Worm (Caenorhabditis elegans) whole organism, midembryonic: ENCODE data around the gene F10G7.9.

Source experiments
- T22C8.4 ChIP-seq: fragments of 200-800 bp; sonication (Bioruptor generic); IDR thresholded peaks from 2 replicates; pipeline ENCODE4 v1.3.6; 2022; ENCODE audit warnings: missing genetic modification characterization, missing compliant biosample characterization
- cog-1 ChIP-seq: sonication (generic microtip); optimal IDR thresholded peaks from 2 replicates; lab custom pipeline; 2016; ENCODE audit warnings: missing genetic modification characterization, missing compliant biosample characterization
- flt-1 ChIP-seq: fragments of 200-800 bp; sonication (Bioruptor generic); IDR thresholded peaks from 2 replicates; pipeline ENCODE4 v1.3.6; 2022; ENCODE audit warnings: missing genetic modification characterization, missing compliant biosample characterization
- klf-2 ChIP-seq: fragments of 200-800 bp; sonication (Bioruptor generic); conservative IDR thresholded peaks from 2 replicates; pipeline ENCODE4 v1.3.6; 2022; ENCODE audit warnings: missing genetic modification reagents, missing genetic modification characterization, missing compliant biosample characterization
- med-1 ChIP-seq: sonication (generic microtip); optimal IDR thresholded peaks from 2 replicates; lab custom pipeline; 2017; ENCODE audit warnings: missing genetic modification characterization, mild to moderate bottlenecking, missing compliant biosample characterization, antibody characterized with exemption, missing genetic modification reagents; ENCODE audit not compliant: insufficient read depth
- ref-1 ChIP-seq: fragments of 200-800 bp; sonication (Bioruptor generic); conservative IDR thresholded peaks from 2 replicates; pipeline ENCODE4 v1.3.6; 2022; ENCODE audit warnings: missing genetic modification reagents, missing genetic modification characterization, missing compliant biosample characterization
- tab-1 ChIP-seq: fragments of 200-800 bp; sonication (Bioruptor generic); IDR thresholded peaks from 2 replicates; pipeline ENCODE4 v1.3.6; 2022; ENCODE audit warnings: missing genetic modification characterization, missing compliant biosample characterization
- ztf-23 ChIP-seq: fragments of 200-800 bp; sonication (Bioruptor generic); IDR thresholded peaks from 2 replicates; pipeline ENCODE4 v1.3.6; 2022; ENCODE audit warnings: missing genetic modification reagents, missing genetic modification characterization, missing compliant biosample characterization
- ztf-29 ChIP-seq: fragments of 200-800 bp; sonication (Bioruptor generic); IDR thresholded peaks from 2 replicates; pipeline ENCODE4 v1.3.6; 2022; ENCODE audit warnings: missing genetic modification reagents, missing genetic modification characterization, missing compliant biosample characterization

The F10G7.9 gene

DNA sequence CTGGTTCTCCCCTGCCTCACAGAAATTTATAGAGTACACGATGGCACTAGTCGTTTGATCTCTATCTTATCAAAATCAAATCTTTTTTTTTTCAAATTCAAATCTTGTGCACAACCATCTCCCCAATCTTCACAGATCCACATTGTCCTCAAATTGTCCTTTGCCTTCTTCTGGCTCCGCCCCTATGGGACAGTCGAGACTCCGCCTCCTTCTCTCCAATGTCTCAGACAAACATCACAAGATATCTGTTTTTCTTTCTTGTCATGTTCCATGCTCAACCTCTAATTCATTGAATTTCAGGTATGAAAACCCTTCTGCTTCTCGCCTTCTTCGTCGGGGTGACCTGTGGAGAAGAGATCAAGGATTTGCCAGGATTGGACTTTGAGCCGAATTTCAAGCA lies 31.1 kb upstream of the F10G7.9 start, which contains the start of gene ctsa-1.1:
TSS of gene ctsa-1.1 (plus strand) at position 301 of the 400 bp plus-strand sequence.
- TF ChIP-seq ztf-23 (GFP tag; lab: Robert Waterston, UW), result no peak

ce11 chrII:4736585-4736984 lies 30.3 kb upstream of the F10G7.9 start:
- no peak for TF ChIP-seq flt-1
- no peak for TF ChIP-seq ref-1 (GFP tag; lab: Robert Waterston, UW)
- no peak for TF ChIP-seq tab-1 (GFP tag; lab: Robert Waterston, UW)

- TF ChIP-seq klf-2 (no peak), ztf-29 (no peak), ref-1 (GFP tag; lab: Robert Waterston, UW) (no peak), ztf-23 (GFP tag; lab: Robert Waterston, UW) (no peak), med-1 (GFP tag; lab: Kevin White, UChicago) (no peak), T22C8.4 (GFP tag; lab: Robert Waterston, UW) (no peak), flt-1 (no peak), tab-1 (GFP tag; lab: Robert Waterston, UW) (no peak), cog-1 (no peak)
Measured at ce11 chrII:4734477-4734876, 28.2 kb upstream of the F10G7.9 start.

DNA sequence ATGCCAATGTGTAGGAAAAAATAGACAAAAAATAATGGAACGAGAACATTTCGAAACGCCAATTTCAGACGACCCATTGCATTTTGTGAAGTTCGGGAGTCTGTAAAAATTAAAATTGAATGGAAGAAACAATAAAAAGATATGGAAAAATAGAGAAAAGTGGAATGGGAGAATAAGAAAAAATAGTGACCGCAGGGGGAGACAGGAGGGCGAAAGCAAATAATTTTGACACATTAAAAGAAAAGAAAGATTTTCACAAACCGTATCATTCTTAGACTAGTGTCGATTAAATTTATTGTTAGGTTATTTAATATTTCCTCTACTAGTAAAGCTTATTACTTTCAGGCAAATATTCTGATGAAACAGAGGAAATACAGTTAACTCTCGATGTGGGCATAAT lies 27.6 kb upstream of the F10G7.9 start, which contains the start of gene F41C3.11:
TSS of gene F41C3.11 (minus strand) at position 101 of the 400 bp plus-strand sequence.
- no peak for TF ChIP-seq ztf-23 (GFP tag; lab: Robert Waterston, UW)
- no peak for TF ChIP-seq T22C8.4 (GFP tag; lab: Robert Waterston, UW)
- TF ChIP-seq ref-1 (GFP tag; lab: Robert Waterston, UW), result no peak
- TF ChIP-seq tab-1 (GFP tag; lab: Robert Waterston, UW), result no peak
- TF ChIP-seq ztf-29, result no peak
- no peak for TF ChIP-seq flt-1
- TF ChIP-seq cog-1, result no peak

DNA sequence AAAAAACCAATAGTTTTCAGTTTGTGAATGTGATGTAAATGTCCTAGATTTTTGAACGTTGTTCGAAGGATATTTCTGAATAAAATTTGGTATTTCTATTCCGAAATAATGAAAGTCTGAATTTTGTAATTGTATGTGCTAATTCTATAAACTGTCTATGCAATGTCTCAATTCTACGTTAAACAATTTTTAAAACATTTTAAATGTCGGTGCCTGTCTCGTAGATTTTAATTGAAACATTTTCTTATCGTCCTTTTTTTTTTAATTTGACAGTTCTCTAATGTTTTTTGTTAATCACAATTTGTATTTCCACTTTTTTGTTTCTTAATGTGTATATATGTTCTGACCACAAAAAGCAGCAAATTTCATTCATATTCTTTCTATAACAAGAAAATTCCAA lies 23.4 kb upstream of the F10G7.9 start, which contains the start of gene F41C3.7:
TSS of gene F41C3.7 (plus strand) at position 301 of the 400 bp plus-strand sequence.
- no peak for TF ChIP-seq ztf-29
- TF ChIP-seq med-1 (GFP tag; lab: Kevin White, UChicago), result no peak
- no peak for TF ChIP-seq ztf-23 (GFP tag; lab: Robert Waterston, UW)
- TF ChIP-seq flt-1, result no peak
- no peak for TF ChIP-seq ref-1 (GFP tag; lab: Robert Waterston, UW)

ce11 chrII:4728687-4729086 lies 22.4 kb upstream of the F10G7.9 start:
- no peak for TF ChIP-seq flt-1
- TF ChIP-seq T22C8.4 (GFP tag; lab: Robert Waterston, UW), result no peak
- TF ChIP-seq tab-1 (GFP tag; lab: Robert Waterston, UW), result no peak
- no peak for TF ChIP-seq ref-1 (GFP tag; lab: Robert Waterston, UW)
- TF ChIP-seq klf-2, result no peak
- TF ChIP-seq cog-1, result no peak
- TF ChIP-seq ztf-29, result no peak
- TF ChIP-seq med-1 (GFP tag; lab: Kevin White, UChicago), result no peak
- TF ChIP-seq ztf-23 (GFP tag; lab: Robert Waterston, UW), result no peak

DNA sequence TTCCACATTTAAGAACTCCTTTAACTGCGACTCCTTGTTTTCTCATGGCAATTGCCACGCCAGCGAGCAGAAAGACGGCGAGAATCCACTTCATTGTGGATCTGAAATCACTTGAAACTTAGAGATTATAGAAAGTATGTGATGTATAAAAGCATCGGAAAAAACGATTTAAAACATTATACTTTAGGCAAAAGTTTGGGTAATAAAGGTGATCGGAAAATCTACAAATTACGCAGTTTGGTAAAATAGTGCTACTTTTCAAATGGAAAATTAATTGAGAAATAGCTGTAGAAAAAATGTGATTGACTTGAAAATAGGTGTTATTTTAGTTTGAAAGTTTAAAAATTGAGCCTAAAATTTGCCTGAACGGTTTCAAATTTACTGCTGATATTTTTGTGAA lies 21.5 kb upstream of the F10G7.9 start, which contains the start of gene ttr-41:
TSS of gene ttr-41 (minus strand) at position 101 of the 400 bp plus-strand sequence.
- TF ChIP-seq cog-1, result no peak
- TF ChIP-seq T22C8.4 (GFP tag; lab: Robert Waterston, UW), result no peak
- no peak for TF ChIP-seq flt-1

- TF ChIP-seq med-1 (GFP tag; lab: Kevin White, UChicago) (no peak), ztf-23 (GFP tag; lab: Robert Waterston, UW) (no peak), T22C8.4 (GFP tag; lab: Robert Waterston, UW) (no peak), tab-1 (GFP tag; lab: Robert Waterston, UW) (no peak), klf-2 (no peak)
Measured at ce11 chrII:4726750-4727384, 20.6 kb upstream of the F10G7.9 start.

ce11 chrII:4726120-4726519 lies 19.8 kb upstream of the F10G7.9 start, which contains the start of gene F10G7.10:
Gene F10G7.10 (minus strand): TSS chrII:4726264.
- TF ChIP-seq ztf-23 (GFP tag; lab: Robert Waterston, UW) (no peak), ztf-29 (no peak), flt-1 (no peak), cog-1 (no peak)

- no peak for TF ChIP-seq ztf-29
- TF ChIP-seq T22C8.4 (GFP tag; lab: Robert Waterston, UW), result no peak
- TF ChIP-seq cog-1, result no peak
- TF ChIP-seq flt-1, result no peak
- no peak for TF ChIP-seq ref-1 (GFP tag; lab: Robert Waterston, UW)
- no peak for TF ChIP-seq med-1 (GFP tag; lab: Kevin White, UChicago)
- TF ChIP-seq ztf-23 (GFP tag; lab: Robert Waterston, UW), result no peak
- no peak for TF ChIP-seq klf-2
- no peak for TF ChIP-seq tab-1 (GFP tag; lab: Robert Waterston, UW)
Measured at ce11 chrII:4715676-4716075, 9.4 kb upstream of the F10G7.9 start, which contains the start of gene F41C3.8. Gene F41C3.8 (plus strand): TSS chrII:4716046.

ce11 chrII:4710813-4711212 lies 4.5 kb upstream of the F10G7.9 start:
- TF ChIP-seq tab-1 (GFP tag; lab: Robert Waterston, UW), result no peak
- no peak for TF ChIP-seq cog-1
- no peak for TF ChIP-seq klf-2
- no peak for TF ChIP-seq med-1 (GFP tag; lab: Kevin White, UChicago)
- no peak for TF ChIP-seq flt-1
- no peak for TF ChIP-seq T22C8.4 (GFP tag; lab: Robert Waterston, UW)
- TF ChIP-seq ref-1 (GFP tag; lab: Robert Waterston, UW), result no peak
- TF ChIP-seq ztf-29, result no peak
- no peak for TF ChIP-seq ztf-23 (GFP tag; lab: Robert Waterston, UW)
